Fruit fly (Drosophila melanogaster) whole organism, prepupa: ENCODE data around the gene sturkopf.

ENCODE experiments used
- CG10669 ChIP-seq: fragments of 200-800 bp; sonication (Bioruptor generic); optimal IDR thresholded peaks from 3 replicates; lab custom pipeline; 2018; ENCODE audit warnings: missing biosample characterization, mild to moderate bottlenecking, missing genetic modification characterization, moderate library complexity
- CG11294 ChIP-seq: fragments of 200-800 bp; sonication (Bioruptor generic); IDR thresholded peaks from 2 replicates; pipeline ENCODE4 v1.3.6; 2022; ENCODE audit warnings: missing biosample characterization, missing genetic modification characterization
- CG11762 ChIP-seq: fragments of 200-800 bp; sonication (Bioruptor generic); optimal IDR thresholded peaks from 3 replicates; lab custom pipeline; 2016; ENCODE audit warnings: missing biosample characterization, missing genetic modification characterization; ENCODE audit not compliant: insufficient read depth
- CG1621 ChIP-seq: fragments of 200-800 bp; sonication (Bioruptor generic); optimal IDR thresholded peaks from 3 replicates; lab custom pipeline; 2018; ENCODE audit warnings: missing biosample characterization, mild to moderate bottlenecking, missing genetic modification characterization
- CG16779 ChIP-seq: fragments of 200-800 bp; sonication (Bioruptor generic); optimal IDR thresholded peaks from 3 replicates; lab custom pipeline; 2017; ENCODE audit warnings: missing biosample characterization, mild to moderate bottlenecking, missing genetic modification characterization
- CG3032 ChIP-seq: fragments of 200-800 bp; optimal IDR thresholded peaks from 2 replicates; lab custom pipeline; 2019; ENCODE audit warnings: missing biosample characterization, mild to moderate bottlenecking, missing genetic modification characterization, moderate library complexity
- CG31627 ChIP-seq: fragments of 200-800 bp; sonication (Bioruptor generic); optimal IDR thresholded peaks from 3 replicates; lab custom pipeline; 2016; ENCODE audit warnings: missing biosample characterization, missing genetic modification characterization
- CG34406 ChIP-seq: fragments of 200-800 bp; sonication (Bioruptor generic); optimal IDR thresholded peaks from 3 replicates; lab custom pipeline; 2016; ENCODE audit warnings: missing biosample characterization, missing genetic modification characterization
- CG3919 ChIP-seq: fragments of 200-800 bp; sonication (Bioruptor generic); optimal IDR thresholded peaks from 3 replicates; lab custom pipeline; 2016; ENCODE audit warnings: missing biosample characterization, missing genetic modification characterization
- CG4318 ChIP-seq: fragments of 200-800 bp; sonication (Bioruptor generic); optimal IDR thresholded peaks from 3 replicates; lab custom pipeline; 2017; ENCODE audit warnings: missing biosample characterization, mild to moderate bottlenecking, missing genetic modification characterization
- CG6163 ChIP-seq: fragments of 200-800 bp; sonication (Bioruptor generic); IDR thresholded peaks from 3 replicates; pipeline ENCODE4 v1.3.6; 2022; ENCODE audit warnings: missing biosample characterization, missing genetic modification characterization
- CG6276 ChIP-seq: fragments of 200-800 bp; sonication (Bioruptor generic); optimal IDR thresholded peaks from 2 replicates; lab custom pipeline; 2017; ENCODE audit warnings: missing biosample characterization, mild to moderate bottlenecking, missing genetic modification characterization
- CG6792 ChIP-seq: fragments of 200-800 bp; sonication (Bioruptor generic); optimal IDR thresholded peaks from 3 replicates; lab custom pipeline; 2016; ENCODE audit warnings: missing biosample characterization, missing genetic modification characterization
- CG9139 ChIP-seq: fragments of 200-800 bp; sonication (Bioruptor generic); optimal IDR thresholded peaks from 3 replicates; lab custom pipeline; 2017; ENCODE audit warnings: missing biosample characterization, mild to moderate bottlenecking, missing genetic modification characterization
- Eip75B ChIP-seq: fragments of 200-800 bp; sonication (Bioruptor generic); optimal IDR thresholded peaks from 3 replicates; lab custom pipeline; 2016; ENCODE audit warnings: missing biosample characterization, missing genetic modification characterization
- Eip78C ChIP-seq: fragments of 200-800 bp; sonication (Bioruptor generic); peaks from one replicate; lab custom pipeline; 2016; ENCODE audit warnings: missing biosample characterization, missing genetic modification characterization
- Eip93F ChIP-seq: fragments of 200-800 bp; sonication (Bioruptor generic); optimal IDR thresholded peaks from 2 replicates; lab custom pipeline; 2016; ENCODE audit warnings: missing biosample characterization, mild to moderate bottlenecking, missing genetic modification characterization
- Ets21C ChIP-seq: fragments of 200-800 bp; sonication (Bioruptor generic); optimal IDR thresholded peaks from 3 replicates; lab custom pipeline; 2016; ENCODE audit warnings: missing biosample characterization, missing genetic modification characterization
- Gug ChIP-seq: fragments of 200-800 bp; sonication (Bioruptor generic); IDR thresholded peaks from 2 replicates; pipeline ENCODE4 v1.3.6; 2022; ENCODE audit warnings: missing biosample characterization, missing genetic modification characterization
- Hr38 ChIP-seq: sonication (Bioruptor generic); optimal IDR thresholded peaks from 2 replicates; lab custom pipeline; 2016; ENCODE audit warnings: missing biosample characterization, missing genetic modification characterization
- Hr39 ChIP-seq: fragments of 200-800 bp; sonication (Bioruptor generic); optimal IDR thresholded peaks from 2 replicates; lab custom pipeline; 2016; ENCODE audit warnings: missing biosample characterization, missing genetic modification characterization
- Hr4 ChIP-seq: fragments of 200-800 bp; sonication (Bioruptor generic); optimal IDR thresholded peaks from 3 replicates; lab custom pipeline; 2016; ENCODE audit warnings: missing biosample characterization, missing genetic modification characterization
- Met ChIP-seq: fragments of 200-800 bp; sonication (Bioruptor generic); optimal IDR thresholded peaks from 3 replicates; lab custom pipeline; 2016; ENCODE audit warnings: missing biosample characterization, missing genetic modification characterization
- OdsH ChIP-seq: fragments of 200-800 bp; sonication (Bioruptor generic); optimal IDR thresholded peaks from 3 replicates; lab custom pipeline; 2016; ENCODE audit warnings: missing biosample characterization, missing genetic modification characterization
- Smox ChIP-seq: fragments of 200-800 bp; sonication (Bioruptor generic); optimal IDR thresholded peaks from 3 replicates; lab custom pipeline; 2016; ENCODE audit warnings: missing biosample characterization, missing genetic modification characterization
- Sox14 ChIP-seq: fragments of 200-800 bp; sonication (Bioruptor generic); optimal IDR thresholded peaks from 3 replicates; lab custom pipeline; 2016; ENCODE audit warnings: missing biosample characterization, missing genetic modification characterization
- Sox15 ChIP-seq: fragments of 200-800 bp; sonication (Bioruptor generic); optimal IDR thresholded peaks from 3 replicates; lab custom pipeline; 2016; ENCODE audit warnings: missing biosample characterization, missing genetic modification characterization
- achi ChIP-seq: fragments of 200-800 bp; sonication (Bioruptor generic); optimal IDR thresholded peaks from 3 replicates; lab custom pipeline; 2016; ENCODE audit warnings: missing biosample characterization, missing genetic modification characterization
- acj6 ChIP-seq: fragments of 200-800 bp; sonication (Bioruptor generic); optimal IDR thresholded peaks from 3 replicates; lab custom pipeline; 2016; ENCODE audit warnings: missing biosample characterization, missing genetic modification characterization
- cyc ChIP-seq: fragments of 200-800 bp; sonication (Bioruptor generic); optimal IDR thresholded peaks from 3 replicates; lab custom pipeline; 2016; ENCODE audit warnings: missing biosample characterization, missing genetic modification characterization
- dac ChIP-seq: fragments of 200-800 bp; sonication (Bioruptor generic); optimal IDR thresholded peaks from 2 replicates; lab custom pipeline; 2017; ENCODE audit warnings: missing biosample characterization, mild to moderate bottlenecking, missing genetic modification characterization
- dsx ChIP-seq: fragments of 200-800 bp; optimal IDR thresholded peaks from 3 replicates; lab custom pipeline; 2019; ENCODE audit warnings: missing biosample characterization, mild to moderate bottlenecking, missing genetic modification characterization, moderate library complexity; ENCODE audit not compliant: poor library complexity, severe bottlenecking
- eg ChIP-seq: fragments of 200-800 bp; sonication (Bioruptor generic); IDR thresholded peaks from 3 replicates; pipeline ENCODE4 v1.3.6; 2022; ENCODE audit warnings: missing biosample characterization, missing genetic modification characterization
- esn ChIP-seq: fragments of 200-800 bp; sonication (Bioruptor generic); optimal IDR thresholded peaks from 2 replicates; lab custom pipeline; 2016; ENCODE audit warnings: missing biosample characterization, mild to moderate bottlenecking, missing genetic modification characterization, moderate library complexity
- fd59A ChIP-seq: fragments of 200-800 bp; sonication (Bioruptor generic); optimal IDR thresholded peaks from 2 replicates; lab custom pipeline; 2017; ENCODE audit warnings: missing biosample characterization, mild to moderate bottlenecking, missing genetic modification characterization, missing genetic modification reagents
- fkh ChIP-seq: fragments of 200-800 bp; sonication (Bioruptor generic); optimal IDR thresholded peaks from 3 replicates; lab custom pipeline; 2017; ENCODE audit warnings: missing biosample characterization, mild to moderate bottlenecking, missing genetic modification characterization, moderate library complexity
- lz ChIP-seq: fragments of 200-800 bp; sonication (Bioruptor generic); optimal IDR thresholded peaks from 3 replicates; lab custom pipeline; 2016; ENCODE audit warnings: missing biosample characterization, missing genetic modification characterization
- pdm3 ChIP-seq: fragments of 200-800 bp; sonication (Bioruptor generic); optimal IDR thresholded peaks from 3 replicates; lab custom pipeline; 2016; ENCODE audit warnings: missing biosample characterization, missing genetic modification characterization
- salr ChIP-seq, 2 experiments: fragments of 200-800 bp; sonication (Bioruptor generic); optimal IDR thresholded peaks; 3 replicates each; lab custom pipeline; 2016 to 2018; ENCODE audit warnings: missing biosample characterization in 2 of 2, missing genetic modification characterization in 2 of 2, mild to moderate bottlenecking in 1 of 2
- ss ChIP-seq, 2 experiments: fragments of 200-800 bp; sonication (Bioruptor generic); optimal IDR thresholded peaks; 2 replicates in 1 of 2; 3 replicates in 1 of 2; lab custom pipeline; 2017 to 2018; ENCODE audit warnings: mild to moderate bottlenecking in 2 of 2, missing biosample characterization in 2 of 2, missing genetic modification characterization in 2 of 2, moderate library complexity in 1 of 2
- svp ChIP-seq: fragments of 200-800 bp; sonication (Bioruptor generic); peaks from one replicate; lab custom pipeline; 2016; ENCODE audit warnings: missing biosample characterization, missing genetic modification characterization

The sturkopf gene

DNA sequence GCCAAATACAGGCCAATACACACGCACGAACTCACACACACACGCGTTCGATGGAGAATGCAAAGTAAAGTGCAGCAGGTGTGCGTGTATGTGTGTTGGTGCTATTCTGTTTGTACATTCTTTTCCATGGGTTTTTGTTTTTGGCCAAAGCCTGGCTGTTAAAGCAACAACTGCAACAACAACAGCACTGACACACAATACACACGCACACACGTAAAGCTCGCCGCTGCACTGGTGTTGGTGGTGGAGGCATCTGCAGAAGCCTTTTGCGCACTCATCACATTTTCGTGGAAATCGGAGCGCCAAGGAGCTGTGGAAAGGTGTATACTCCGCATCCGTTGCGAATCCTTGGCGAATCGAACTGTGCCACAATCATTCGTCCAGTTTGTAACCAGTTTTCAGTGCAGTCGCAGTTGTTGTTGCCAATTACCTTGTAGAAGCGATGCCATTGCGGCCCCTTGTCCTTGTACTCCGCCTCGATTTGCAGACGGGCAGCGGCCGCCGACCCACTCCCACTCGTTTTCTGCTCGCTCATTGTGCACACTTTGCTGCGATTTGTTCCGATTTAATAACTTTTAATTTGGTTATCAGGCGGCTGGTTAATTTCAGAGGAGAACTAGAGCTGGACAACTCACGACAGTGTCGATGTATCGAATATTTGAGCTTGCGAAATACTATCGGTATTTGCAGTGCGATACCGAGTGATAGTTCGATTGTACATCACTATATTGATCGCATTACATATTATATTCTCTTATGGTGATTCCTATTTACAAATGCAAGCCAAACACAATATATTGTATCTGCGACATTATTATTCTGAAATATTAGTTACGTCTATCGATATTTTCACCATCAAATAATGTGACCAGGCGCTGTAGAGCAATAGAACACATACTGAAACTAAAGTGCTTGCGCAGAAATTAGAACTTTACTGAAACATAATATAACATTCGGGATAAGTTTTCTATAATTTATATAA is 37.1 kb upstream of the sturkopf start (continued):
- TF ChIP-seq CG16779 (tag; lab: Kevin White, UChicago) (no peak), CG11294 (GFP tag; lab: Robert Waterston, UW) (no peak), eg (peak; percentile 38; the same call in 1 of the 3 replicates), Sox15 (GFP tag; lab: Kevin White, UChicago) (peak; percentile 2), Hr39 (GFP tag; lab: Kevin White, UChicago) (peak; percentile 47), esn (GFP tag; lab: Kevin White, UChicago) (peak; percentile 47), cyc (GFP tag; lab: Kevin White, UChicago) (peak; percentile 40), CG3919 (GFP tag; lab: Kevin White, UChicago) (peak; percentile 34), CG4318 (GFP tag; lab: Kevin White, UChicago) (no peak), Smox (peak; percentile 52), Hr4 (GFP tag; lab: Kevin White, UChicago) (peak; percentile 35), Hr38 (no peak), Eip75B (peak; percentile 10), fd59A (GFP tag; lab: Kevin White, UChicago) (no peak), svp (peak; percentile 73), pdm3 (GFP tag; lab: Kevin White, UChicago) (peak; percentile 45), CG1621 (tag; lab: Kevin White, UChicago) (no peak), Eip93F (GFP tag; lab: Kevin White, UChicago) (peak; percentile 11)

DNA sequence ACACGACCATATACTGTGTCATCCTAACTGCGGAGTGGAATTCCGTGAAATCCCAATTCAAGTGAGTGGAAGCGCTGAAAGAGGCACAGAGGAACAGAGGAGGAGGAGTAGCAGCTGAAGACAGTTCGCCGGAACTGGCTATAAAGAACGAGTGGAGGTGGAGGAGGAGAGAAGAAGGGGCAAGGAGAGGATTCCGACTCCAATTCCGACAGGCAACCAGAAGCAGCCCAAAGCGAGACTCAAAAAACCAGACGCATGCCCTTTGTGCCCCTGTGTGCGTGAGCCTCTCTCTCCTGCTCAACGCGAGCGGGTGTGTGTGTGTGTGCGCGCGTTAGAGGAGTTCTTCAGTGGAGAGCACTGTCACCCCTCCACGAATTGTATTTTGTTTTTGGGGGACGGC is 36.2 kb upstream of the sturkopf start:
- TF ChIP-seq CG1621 (tag; lab: Kevin White, UChicago) (peak; percentile 64), svp (peak; percentile 25), lz (no peak), CG11294 (GFP tag; lab: Robert Waterston, UW) (no peak), OdsH (GFP tag; lab: Kevin White, UChicago) (no peak), CG3032 (tag; lab: Kevin White, UChicago) (no peak), CG34406 (GFP tag; lab: Kevin White, UChicago) (no peak), fkh (GFP tag; lab: Kevin White, UChicago) (no peak), CG9139 (GFP tag; lab: Kevin White, UChicago) (no peak), Ets21C (GFP tag; lab: Kevin White, UChicago) (no peak), ss (GFP tag; optimal IDR thresholded peaks at IDR 0.05; lab: Kevin White, UChicago) (peak in 1 of 2 experiments; percentile 28), CG11762 (GFP tag; lab: Kevin White, UChicago) (no peak), salr (GFP tag; optimal IDR thresholded peaks at IDR 0.05; lab: Kevin White, UChicago) (no peak), CG6163 (0 out of 3 replicates have a peak, but pooled peaks have one; percentile 17)
- TF ChIP-seq, all 60 proteins: peak for 4

DNA sequence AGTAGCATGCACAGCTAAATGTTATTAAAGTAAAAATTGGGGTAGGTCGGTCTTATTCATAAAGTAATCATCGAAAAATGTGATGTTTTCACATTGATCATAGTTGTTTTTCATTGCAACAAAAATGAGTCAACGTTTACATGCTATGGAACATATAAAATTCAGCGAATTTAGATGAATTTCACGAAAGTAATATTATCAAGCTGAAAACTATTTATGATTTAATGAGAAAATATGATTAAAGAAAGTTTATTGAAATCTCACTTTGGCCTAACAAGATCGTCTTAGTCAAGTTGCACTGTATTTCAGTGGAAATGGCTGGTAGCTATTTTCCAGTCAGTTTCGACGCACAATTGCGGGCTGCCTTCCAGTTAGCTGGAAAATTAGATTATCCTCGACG is 35.8 kb upstream of the sturkopf start:
- no peak for TF ChIP-seq Smox
- peak; percentile 48 for TF ChIP-seq Eip78C (GFP tag; lab: Kevin White, UChicago)
- peak; percentile 9 for TF ChIP-seq esn (GFP tag; lab: Kevin White, UChicago)
- peak; percentile 26 for TF ChIP-seq acj6 (GFP tag; lab: Kevin White, UChicago)
- TF ChIP-seq lz: no peak
- peak; percentile 16 for TF ChIP-seq Hr4 (GFP tag; lab: Kevin White, UChicago)
- peak; percentile 0 for TF ChIP-seq CG31627 (GFP tag; lab: Kevin White, UChicago)
- TF ChIP-seq Met (GFP tag; lab: Kevin White, UChicago): peak; percentile 24

DNA sequence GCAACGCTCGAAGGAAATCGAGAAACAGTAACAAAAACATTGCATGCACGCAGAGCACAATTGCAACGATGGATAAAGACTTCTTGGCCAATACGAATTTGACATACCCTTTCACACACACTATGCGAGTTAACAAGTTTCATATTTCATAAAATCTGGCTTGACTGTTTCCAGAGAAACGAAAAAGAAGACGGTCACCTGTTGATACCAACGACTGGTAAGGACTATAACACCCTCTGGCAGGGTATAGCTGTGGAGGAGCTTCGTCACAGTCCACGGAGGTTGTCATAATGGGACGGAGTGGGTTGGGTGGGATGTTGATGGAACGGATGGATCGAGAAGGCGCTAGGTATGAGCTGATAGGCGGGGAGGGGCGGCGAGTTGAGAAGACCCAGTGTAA is 35.1 kb upstream of the sturkopf start:
- TF ChIP-seq dsx (GFP tag; lab: Kevin White, UChicago) (peak; percentile 70), fkh (GFP tag; lab: Kevin White, UChicago) (no peak), salr (GFP tag; optimal IDR thresholded peaks at IDR 0.05; lab: Kevin White, UChicago) (peak in 1 of 2 experiments; percentile 74), CG10669 (GFP tag; lab: Kevin White, UChicago) (peak; percentile 68), CG6163 (peak; percentile 92), Sox14 (GFP tag; lab: Kevin White, UChicago) (peak; percentile 84), cyc (GFP tag; lab: Kevin White, UChicago) (peak; percentile 78), CG6792 (GFP tag; lab: Kevin White, UChicago) (peak; percentile 73), Eip78C (GFP tag; lab: Kevin White, UChicago) (peak; percentile 92), achi (GFP tag; lab: Kevin White, UChicago) (peak; percentile 73), Met (GFP tag; lab: Kevin White, UChicago) (peak; percentile 80), CG3919 (GFP tag; lab: Kevin White, UChicago) (peak; percentile 79), Sox15 (GFP tag; lab: Kevin White, UChicago) (peak; percentile 71), CG6276 (GFP tag; lab: Kevin White, UChicago) (no peak), dac (GFP tag; lab: Kevin White, UChicago) (peak; percentile 74), CG34406 (GFP tag; lab: Kevin White, UChicago) (peak; percentile 70), CG1621 (tag; lab: Kevin White, UChicago) (peak; percentile 80), acj6 (GFP tag; lab: Kevin White, UChicago) (peak; percentile 82), Gug (GFP tag; lab: Robert Waterston, UW) (peak; percentile 73), esn (GFP tag; lab: Kevin White, UChicago) (peak; percentile 69), Hr4 (GFP tag; lab: Kevin White, UChicago) (peak; percentile 89)
